Worm (Caenorhabditis elegans): Measurements from ENCODE around the gene sra-39.

- TF ChIP-seq ceh-83 (GFP tag; optimal IDR thresholded peaks at IDR 0.05), result no peak
- no peak for TF ChIP-seq ztf-11 (tag; optimal IDR thresholded peaks at IDR 0.05)
- no peak for TF ChIP-seq mep-1 (tag; optimal IDR thresholded peaks at IDR 0.05)
- no peak for TF ChIP-seq ceh-43 (GFP tag; optimal IDR thresholded peaks at IDR 0.05)
- no peak for TF ChIP-seq cnd-1 (tag; optimal IDR thresholded peaks at IDR 0.05)
- no peak for TF ChIP-seq ces-1 (GFP tag; optimal IDR thresholded peaks at IDR 0.05)
- no peak for TF ChIP-seq nhr-12 (tag; optimal IDR thresholded peaks at IDR 0.05)
Observed at ce11 chrX:13903328-13903727, at the start of gene sra-39.

All from whole organism, mixed stage, embryonic.